Fruit fly (Drosophila melanogaster): ENCODE results near the gene CG32119.

dm6 chr3L:13226894-13227293 is 21.6 kb downstream of the CG32119 start:
- TF ChIP-seq h (optimal IDR thresholded peaks at IDR 0.05) = no peak
- no peak for TF ChIP-seq psq (optimal IDR thresholded peaks at IDR 0.05)
- no peak for TF ChIP-seq Myc (optimal IDR thresholded peaks at IDR 0.05)
- TF ChIP-seq ttk (optimal IDR thresholded peaks at IDR 0.05) = no peak
